Fruit fly (Drosophila melanogaster) whole organism, embryonic: ENCODE data around the gene fd102C.

Experiments used
- ATbp ChIP-seq: fragments of 200-800 bp; sonication (Bioruptor generic); optimal IDR thresholded peaks from 2 replicates; lab custom pipeline; 2017; ENCODE audit warnings: missing biosample characterization, mild to moderate bottlenecking, missing genetic modification characterization, missing genetic modification reagents
- Ada2b ChIP-seq: fragments of 200-800 bp; sonication (Bioruptor generic); IDR thresholded peaks from 2 replicates; pipeline ENCODE4 v1.3.6; 2022; ENCODE audit warnings: missing biosample characterization, missing genetic modification characterization
- Antp ChIP-seq: fragments of 200-800 bp; sonication (Bioruptor generic); optimal IDR thresholded peaks from 3 replicates; lab custom pipeline; 2016; ENCODE audit warnings: missing biosample characterization, missing genetic modification characterization
- Atf6 ChIP-seq: fragments of 200-800 bp; sonication (Bioruptor generic); IDR thresholded peaks from 2 replicates; pipeline ENCODE4 v1.3.6; 2022; ENCODE audit warnings: missing biosample characterization, missing genetic modification characterization
- CG11398 ChIP-seq: fragments of 200-800 bp; sonication (Bioruptor generic); optimal IDR thresholded peaks from 2 replicates; lab custom pipeline; 2016; ENCODE audit warnings: missing biosample characterization, missing genetic modification characterization
- CG12769 ChIP-seq: fragments of 200-800 bp; sonication (Bioruptor generic); optimal IDR thresholded peaks from 2 replicates; lab custom pipeline; 2019; ENCODE audit warnings: missing biosample characterization, mild to moderate bottlenecking, missing genetic modification characterization, moderate library complexity
- CG14441 ChIP-seq: fragments of 200-800 bp; sonication (Bioruptor generic); IDR thresholded peaks from 2 replicates; pipeline ENCODE4 v1.3.6; 2022; ENCODE audit warnings: missing biosample characterization, missing genetic modification characterization
- CG14860 ChIP-seq: fragments of 200-800 bp; sonication (Bioruptor generic); IDR thresholded peaks from 3 replicates; pipeline ENCODE4 v1.3.6; 2022; ENCODE audit warnings: missing biosample characterization, missing genetic modification characterization; ENCODE audit not compliant: partially characterized antibody
- CG1529 ChIP-seq: fragments of 200-800 bp; sonication (Bioruptor generic); optimal IDR thresholded peaks from 3 replicates; lab custom pipeline; 2018; ENCODE audit warnings: missing biosample characterization, missing genetic modification characterization
- CG15696 ChIP-seq: fragments of 200-800 bp; sonication (Bioruptor generic); optimal IDR thresholded peaks from 2 replicates; lab custom pipeline; 2019; ENCODE audit warnings: missing biosample characterization, mild to moderate bottlenecking, missing genetic modification characterization, moderate library complexity
- CG16779 ChIP-seq: fragments of 200-800 bp; sonication (Bioruptor generic); IDR thresholded peaks from 2 replicates; pipeline ENCODE4 v1.3.6; 2022; ENCODE audit warnings: missing biosample characterization, missing genetic modification characterization
- CG17186 ChIP-seq: fragments of 200-800 bp; sonication (Bioruptor generic); optimal IDR thresholded peaks from 3 replicates; lab custom pipeline; 2017; ENCODE audit warnings: missing biosample characterization, missing genetic modification reagents, missing genetic modification characterization
- CG17359 ChIP-seq: fragments of 200-800 bp; sonication (Bioruptor generic); optimal IDR thresholded peaks from 3 replicates; lab custom pipeline; 2018; ENCODE audit warnings: missing biosample characterization, mild to moderate bottlenecking, missing genetic modification characterization, moderate library complexity
- CG17802 ChIP-seq: fragments of 200-800 bp; sonication (Bioruptor generic); optimal IDR thresholded peaks from 2 replicates; lab custom pipeline; 2018; ENCODE audit warnings: missing biosample characterization, mild to moderate bottlenecking, missing genetic modification characterization, moderate library complexity
- CG17829 ChIP-seq: fragments of 200-800 bp; optimal IDR thresholded peaks from 2 replicates; lab custom pipeline; 2019; ENCODE audit warnings: missing biosample characterization, mild to moderate bottlenecking, missing genetic modification characterization, moderate library complexity
- CG1792 ChIP-seq: fragments of 200-800 bp; sonication (Bioruptor generic); optimal IDR thresholded peaks from 2 replicates; lab custom pipeline; 2016; ENCODE audit warnings: missing biosample characterization, missing genetic modification characterization
- CG18764 ChIP-seq: fragments of 200-800 bp; sonication (Bioruptor generic); optimal IDR thresholded peaks from 3 replicates; lab custom pipeline; 2016; ENCODE audit warnings: missing biosample characterization, missing genetic modification characterization
- CG31441 ChIP-seq: fragments of 200-800 bp; sonication (Bioruptor generic); IDR thresholded peaks from 2 replicates; pipeline ENCODE4 v1.3.6; 2022; ENCODE audit warnings: missing biosample characterization, missing genetic modification characterization
- CG32772 ChIP-seq: fragments of 200-800 bp; sonication (Bioruptor generic); IDR thresholded peaks from 2 replicates; pipeline ENCODE4 v1.3.6; 2022; ENCODE audit warnings: missing biosample characterization, missing genetic modification characterization
- CG3407 ChIP-seq: fragments of 200-800 bp; sonication (Bioruptor generic); optimal IDR thresholded peaks from 2 replicates; lab custom pipeline; 2018; ENCODE audit warnings: missing biosample characterization, mild to moderate bottlenecking, missing genetic modification characterization
- CG4617 ChIP-seq: fragments of 200-800 bp; sonication (Bioruptor generic); optimal IDR thresholded peaks from 3 replicates; lab custom pipeline; 2016; ENCODE audit warnings: missing biosample characterization, missing genetic modification characterization, borderline replicate concordance
- CG5180 ChIP-seq: fragments of 200-800 bp; sonication (Bioruptor generic); optimal IDR thresholded peaks from 3 replicates; lab custom pipeline; 2017; ENCODE audit warnings: missing biosample characterization, missing genetic modification characterization, mild to moderate bottlenecking, moderate library complexity, missing genetic modification reagents
- CG6272 ChIP-seq: fragments of 200-800 bp; sonication (Bioruptor generic); IDR thresholded peaks from 2 replicates; pipeline ENCODE4 v1.3.6; 2022; ENCODE audit warnings: missing biosample characterization, missing genetic modification characterization
- CG7357 ChIP-seq: fragments of 200-800 bp; sonication (Bioruptor generic); IDR thresholded peaks from 3 replicates; pipeline ENCODE4 v1.3.6; 2022; ENCODE audit warnings: missing biosample characterization, missing genetic modification characterization
- CG8281 ChIP-seq: fragments of 200-800 bp; sonication (Bioruptor generic); optimal IDR thresholded peaks from 2 replicates; lab custom pipeline; 2018; ENCODE audit warnings: missing biosample characterization, mild to moderate bottlenecking, missing genetic modification characterization, moderate library complexity
- CG8924 ChIP-seq: fragments of 200-800 bp; optimal IDR thresholded peaks from 3 replicates; lab custom pipeline; 2019; ENCODE audit warnings: missing biosample characterization, mild to moderate bottlenecking, missing genetic modification characterization, moderate library complexity
- Camta ChIP-seq: fragments of 200-800 bp; sonication (Bioruptor generic); optimal IDR thresholded peaks from 2 replicates; lab custom pipeline; 2016; ENCODE audit warnings: missing biosample characterization, missing genetic modification characterization
- CoRest ChIP-seq: fragments of 200-800 bp; sonication (Bioruptor generic); optimal IDR thresholded peaks from 3 replicates; lab custom pipeline; 2018; ENCODE audit warnings: missing biosample characterization, mild to moderate bottlenecking, missing genetic modification characterization, moderate library complexity
- Dfd ChIP-seq, 2 experiments: fragments of >200 bp; optimal IDR thresholded peaks; 2 replicates each; lab custom pipeline; 2017; ENCODE audit warnings: missing biosample characterization in 2 of 2, missing genetic modification characterization in 2 of 2
- Dp ChIP-seq: fragments of 200-800 bp; sonication (Bioruptor generic); optimal IDR thresholded peaks from 2 replicates; lab custom pipeline; 2018; ENCODE audit warnings: missing biosample characterization, mild to moderate bottlenecking, missing genetic modification characterization, moderate library complexity
- Drgx ChIP-seq: fragments of 200-800 bp; sonication (Bioruptor generic); IDR thresholded peaks from 2 replicates; pipeline ENCODE4 v1.3.6; 2022; ENCODE audit warnings: missing biosample characterization, missing genetic modification characterization
- Ets65A ChIP-seq: fragments of 200-800 bp; sonication (Bioruptor generic); peaks from one replicate; lab custom pipeline; 2016; ENCODE audit warnings: missing biosample characterization, missing genetic modification characterization
- GATAe ChIP-seq: fragments of 200-800 bp; sonication (Bioruptor generic); conservative IDR thresholded peaks from 2 replicates; pipeline ENCODE4 v1.3.6; 2022; ENCODE audit warnings: missing biosample characterization, missing genetic modification characterization
- Hmx ChIP-seq: fragments of 200-800 bp; sonication (Bioruptor generic); optimal IDR thresholded peaks from 2 replicates; lab custom pipeline; 2016; ENCODE audit warnings: missing biosample characterization, missing genetic modification characterization
- Jarid2 ChIP-seq: fragments of 200-800 bp; sonication (Bioruptor generic); optimal IDR thresholded peaks from 3 replicates; lab custom pipeline; 2017; ENCODE audit warnings: mild to moderate bottlenecking, missing biosample characterization, missing genetic modification reagents, missing genetic modification characterization
- Med ChIP-seq: fragments of 200-800 bp; sonication (Bioruptor generic); peaks from one replicate; lab custom pipeline; 2016; ENCODE audit warnings: missing biosample characterization, missing genetic modification characterization, mild to moderate bottlenecking, inconsistent platforms, moderate library complexity
- Mes4 ChIP-seq: fragments of 200-800 bp; sonication (Bioruptor generic); optimal IDR thresholded peaks from 2 replicates; lab custom pipeline; 2016; ENCODE audit warnings: missing biosample characterization, missing genetic modification characterization
- NFAT ChIP-seq: fragments of 200-800 bp; sonication (Bioruptor generic); IDR thresholded peaks from 2 replicates; pipeline ENCODE4 v1.3.6; 2022; ENCODE audit warnings: missing biosample characterization, missing genetic modification characterization
- Spps ChIP-seq: fragments of 200-800 bp; sonication (Bioruptor generic); optimal IDR thresholded peaks from 2 replicates; lab custom pipeline; 2018; ENCODE audit warnings: missing biosample characterization, mild to moderate bottlenecking, missing genetic modification characterization
- ac ChIP-seq: fragments of 200-800 bp; sonication (Bioruptor generic); optimal IDR thresholded peaks from 3 replicates; lab custom pipeline; 2017; ENCODE audit warnings: missing biosample characterization, mild to moderate bottlenecking, missing genetic modification characterization
- aop ChIP-seq: fragments of 200-800 bp; sonication (Bioruptor generic); IDR thresholded peaks from 2 replicates; pipeline ENCODE4 v1.3.6; 2022; ENCODE audit warnings: missing biosample characterization, missing genetic modification characterization
- cwo ChIP-seq: fragments of 200-800 bp; sonication (Bioruptor generic); optimal IDR thresholded peaks from 3 replicates; lab custom pipeline; 2017; ENCODE audit warnings: missing biosample characterization, missing genetic modification characterization, mild to moderate bottlenecking, moderate library complexity, missing genetic modification reagents
- eyg ChIP-seq: fragments of 200-800 bp; sonication (Bioruptor generic); optimal IDR thresholded peaks from 3 replicates; lab custom pipeline; 2016; ENCODE audit warnings: missing biosample characterization, missing genetic modification characterization
- kah ChIP-seq: fragments of 200-800 bp; sonication (Bioruptor generic); optimal IDR thresholded peaks from 2 replicates; lab custom pipeline; 2018; ENCODE audit warnings: missing biosample characterization, mild to moderate bottlenecking, missing genetic modification characterization
- phol ChIP-seq: fragments of 200-800 bp; sonication (Bioruptor generic); optimal IDR thresholded peaks from 3 replicates; lab custom pipeline; 2018; ENCODE audit warnings: missing biosample characterization, mild to moderate bottlenecking, missing genetic modification characterization, moderate library complexity
- slou ChIP-seq: fragments of 200-800 bp; sonication (Bioruptor generic); optimal IDR thresholded peaks from 3 replicates; lab custom pipeline; 2016; ENCODE audit warnings: missing biosample characterization, missing genetic modification characterization
- tx ChIP-seq: fragments of 200-800 bp; sonication (Bioruptor generic); optimal IDR thresholded peaks from 2 replicates; lab custom pipeline; 2016; ENCODE audit warnings: missing biosample characterization, missing genetic modification characterization
- wdn ChIP-seq: fragments of 200-800 bp; sonication (Bioruptor generic); IDR thresholded peaks from 2 replicates; pipeline ENCODE4 v1.3.6; 2022; ENCODE audit warnings: missing biosample characterization, missing genetic modification characterization

The fd102C gene

dm6 chr4:807422-808391 lies 36.6 kb downstream of the fd102C start (continued):
- TF ChIP-seq CG8924 (tag; lab: Kevin White, UChicago), result peak; percentile 75
- TF ChIP-seq CG14860 (GFP tag; lab: Robert Waterston, UW), result no peak
- TF ChIP-seq ATbp (GFP tag; lab: Kevin White, UChicago), result peak; percentile 79
- TF ChIP-seq Dfd (GFP tag; optimal IDR thresholded peaks at IDR 0.05; lab: Kevin White, UChicago), result no peak
- TF ChIP-seq CG12769 (tag; lab: Kevin White, UChicago), result no peak
- TF ChIP-seq Med (GFP tag; lab: Kevin White, UChicago), result peak; percentile 92
- TF ChIP-seq Atf6, result 0 out of 2 replicates have a peak, but pooled peaks have one; percentile 52
- TF ChIP-seq Camta, result peak; percentile 86
- TF ChIP-seq CoRest (tag; lab: Kevin White, UChicago), result peak; percentile 88
- 0 out of 2 replicates have a peak, but pooled peaks have one; percentile 9 for TF ChIP-seq wdn (GFP tag; lab: Robert Waterston, UW)
- peak; percentile 68 for TF ChIP-seq Antp (GFP tag; lab: Kevin White, UChicago)
- TF ChIP-seq cwo (GFP tag; lab: Kevin White, UChicago), result peak; percentile 78
- TF ChIP-seq CG32772 (GFP tag; lab: Robert Waterston, UW), result no peak
- TF ChIP-seq tx (GFP tag; lab: Kevin White, UChicago), result peak; percentile 87
- peak; percentile 73 for TF ChIP-seq eyg (GFP tag; lab: Kevin White, UChicago)
- TF ChIP-seq Dp (GFP tag; lab: Kevin White, UChicago), result no peak
- TF ChIP-seq ac (GFP tag; lab: Kevin White, UChicago), result peak; percentile 65
- TF ChIP-seq CG16779 (GFP tag; lab: Robert Waterston, UW), result no peak
- TF ChIP-seq Jarid2 (GFP tag; lab: Kevin White, UChicago), result peak; percentile 60
- peak; percentile 60 for TF ChIP-seq CG18764 (GFP tag; lab: Kevin White, UChicago)
- TF ChIP-seq GATAe (GFP tag; lab: Robert Waterston, UW), result 0 out of 2 replicates have a peak, but pooled peaks have one; percentile 16
- peak; percentile 48 for TF ChIP-seq slou (GFP tag; lab: Kevin White, UChicago)
- peak; percentile 59 for TF ChIP-seq CG17186 (GFP tag; lab: Kevin White, UChicago)
- TF ChIP-seq Spps (tag; lab: Kevin White, UChicago), result peak; percentile 72
- TF ChIP-seq CG1792 (GFP tag; lab: Kevin White, UChicago), result peak; percentile 64
- peak; percentile 66 for TF ChIP-seq CG8281 (tag; lab: Kevin White, UChicago)
- TF ChIP-seq NFAT (GFP tag; lab: Robert Waterston, UW), result no peak
- peak; percentile 95 for TF ChIP-seq Ets65A
- peak; percentile 68 for TF ChIP-seq CG17829 (tag; lab: Kevin White, UChicago)
- TF ChIP-seq CG7357 (GFP tag; lab: Robert Waterston, UW), result peak; percentile 63; the same call in 2 of the 3 replicates
- TF ChIP-seq CG6272 (GFP tag; lab: Robert Waterston, UW), result no peak
- TF ChIP-seq Drgx, result no peak
- peak; percentile 77; the same call in 1 of the 2 replicates for TF ChIP-seq CG14441 (GFP tag; lab: Robert Waterston, UW)
- peak; percentile 57 for TF ChIP-seq CG4617 (GFP tag; lab: Kevin White, UChicago)
- peak; percentile 72 for TF ChIP-seq Mes4 (GFP tag; lab: Kevin White, UChicago)
- TF ChIP-seq CG15696 (tag; lab: Kevin White, UChicago), result peak; percentile 64
- TF ChIP-seq CG17802 (tag; lab: Kevin White, UChicago), result no peak
- TF ChIP-seq CG3407 (GFP tag; lab: Kevin White, UChicago), result peak; percentile 77
- TF ChIP-seq CG11398, result peak; percentile 34
- peak; percentile 66 for TF ChIP-seq CG17359
- TF ChIP-seq Ada2b (GFP tag; lab: Robert Waterston, UW), result peak; percentile 75
- no peak for TF ChIP-seq aop
- peak; percentile 62 for TF ChIP-seq kah
- TF ChIP-seq Hmx, result peak; percentile 42
- TF ChIP-seq CG31441 (GFP tag; lab: Robert Waterston, UW), result peak; percentile 91
- peak; percentile 86 for TF ChIP-seq CG1529
- TF ChIP-seq CG5180, result peak; percentile 69
- peak; percentile 91 for TF ChIP-seq phol
